Fruit fly (Drosophila melanogaster) whole organism, embryonic: ENCODE measurements around the gene Kdsr.

Experiments used
- BtbVII ChIP-seq: fragments of 200-800 bp; sonication (Bioruptor generic); optimal IDR thresholded peaks from 3 replicates; lab custom pipeline; 2017; ENCODE audit warnings: missing biosample characterization, mild to moderate bottlenecking, missing genetic modification characterization
- CG10321 ChIP-seq: fragments of 200-800 bp; sonication (Bioruptor generic); IDR thresholded peaks from 2 replicates; pipeline ENCODE4 v1.3.6; 2022; ENCODE audit warnings: missing biosample characterization, missing genetic modification characterization
- CG11093 ChIP-seq: fragments of 200-800 bp; sonication (Bioruptor generic); IDR thresholded peaks from 3 replicates; pipeline ENCODE4 v1.3.6; 2022; ENCODE audit warnings: missing biosample characterization, missing genetic modification characterization
- CG11723 ChIP-seq: fragments of 200-800 bp; sonication (Bioruptor generic); optimal IDR thresholded peaks from 2 replicates; lab custom pipeline; 2017; ENCODE audit warnings: missing biosample characterization, mild to moderate bottlenecking, missing genetic modification characterization
- CG12071 ChIP-seq: fragments of 200-800 bp; sonication (Bioruptor generic); optimal IDR thresholded peaks from 3 replicates; lab custom pipeline; 2018; ENCODE audit warnings: missing biosample characterization, mild to moderate bottlenecking, missing genetic modification characterization
- CG12659 ChIP-seq: fragments of 200-800 bp; sonication (Bioruptor generic); optimal IDR thresholded peaks from 3 replicates; lab custom pipeline; 2017; ENCODE audit warnings: mild to moderate bottlenecking, missing biosample characterization, missing genetic modification reagents, missing genetic modification characterization
- CG14710 ChIP-seq: fragments of 200-800 bp; sonication (Bioruptor generic); optimal IDR thresholded peaks from 3 replicates; lab custom pipeline; 2019; ENCODE audit warnings: missing biosample characterization, mild to moderate bottlenecking, missing genetic modification characterization, moderate library complexity
- CG1603 ChIP-seq: fragments of 200-800 bp; sonication (Bioruptor generic); optimal IDR thresholded peaks from 2 replicates; lab custom pipeline; 2019; ENCODE audit warnings: missing biosample characterization, mild to moderate bottlenecking, missing genetic modification characterization, moderate library complexity
- CG17802 ChIP-seq: fragments of 200-800 bp; sonication (Bioruptor generic); optimal IDR thresholded peaks from 2 replicates; lab custom pipeline; 2018; ENCODE audit warnings: missing biosample characterization, mild to moderate bottlenecking, missing genetic modification characterization, moderate library complexity
- CG1832 ChIP-seq: fragments of 200-800 bp; sonication (Bioruptor generic); optimal IDR thresholded peaks from 2 replicates; lab custom pipeline; 2017; ENCODE audit warnings: missing biosample characterization, mild to moderate bottlenecking, missing genetic modification characterization, inconsistent platforms
- CG2116 ChIP-seq: fragments of 200-800 bp; sonication (Bioruptor generic); optimal IDR thresholded peaks from 3 replicates; lab custom pipeline; 2018; ENCODE audit warnings: missing biosample characterization, mild to moderate bottlenecking, missing genetic modification characterization
- CG31365 ChIP-seq: fragments of 200-800 bp; sonication (Bioruptor generic); optimal IDR thresholded peaks from 2 replicates; lab custom pipeline; 2018; ENCODE audit warnings: missing biosample characterization, mild to moderate bottlenecking, missing genetic modification characterization
- CG31441 ChIP-seq: fragments of 200-800 bp; sonication (Bioruptor generic); IDR thresholded peaks from 2 replicates; pipeline ENCODE4 v1.3.6; 2022; ENCODE audit warnings: missing biosample characterization, missing genetic modification characterization
- CG42726 ChIP-seq: fragments of 200-800 bp; sonication (Bioruptor generic); IDR thresholded peaks from 2 replicates; pipeline ENCODE4 v1.3.6; 2022; ENCODE audit warnings: missing biosample characterization, missing genetic modification characterization; ENCODE audit not compliant: partially characterized antibody
- CG4730 ChIP-seq: fragments of 200-800 bp; sonication (Bioruptor generic); IDR thresholded peaks from 2 replicates; pipeline ENCODE4 v1.3.6; 2022; ENCODE audit warnings: missing biosample characterization, missing genetic modification characterization
- CG5180 ChIP-seq: fragments of 200-800 bp; sonication (Bioruptor generic); optimal IDR thresholded peaks from 3 replicates; lab custom pipeline; 2017; ENCODE audit warnings: missing biosample characterization, missing genetic modification characterization, mild to moderate bottlenecking, moderate library complexity, missing genetic modification reagents
- CG6175 ChIP-seq: fragments of 200-800 bp; sonication (Bioruptor generic); IDR thresholded peaks from 3 replicates; pipeline ENCODE4 v1.3.6; 2022; ENCODE audit warnings: missing biosample characterization, missing genetic modification characterization
- CG6689 ChIP-seq: fragments of 200-800 bp; sonication (Bioruptor generic); IDR thresholded peaks from 2 replicates; pipeline ENCODE4 v1.3.6; 2022; ENCODE audit warnings: missing biosample characterization, missing genetic modification characterization
- CG7357 ChIP-seq: fragments of 200-800 bp; sonication (Bioruptor generic); IDR thresholded peaks from 3 replicates; pipeline ENCODE4 v1.3.6; 2022; ENCODE audit warnings: missing biosample characterization, missing genetic modification characterization
- CG8924 ChIP-seq: fragments of 200-800 bp; optimal IDR thresholded peaks from 3 replicates; lab custom pipeline; 2019; ENCODE audit warnings: missing biosample characterization, mild to moderate bottlenecking, missing genetic modification characterization, moderate library complexity
- CHES-1-like ChIP-seq: fragments of 200-800 bp; sonication (Bioruptor generic); optimal IDR thresholded peaks from 2 replicates; lab custom pipeline; 2016; ENCODE audit warnings: missing biosample characterization, missing genetic modification characterization
- Chrac-16 ChIP-seq: fragments of 200-800 bp; sonication (Bioruptor generic); optimal IDR thresholded peaks from 3 replicates; lab custom pipeline; 2016; ENCODE audit warnings: missing biosample characterization, missing genetic modification characterization
- Dfd ChIP-seq, 2 experiments: fragments of >200 bp; optimal IDR thresholded peaks; 2 replicates each; lab custom pipeline; 2017; ENCODE audit warnings: missing biosample characterization in 2 of 2, missing genetic modification characterization in 2 of 2
- Dref ChIP-seq: fragments of 200-800 bp; sonication (Bioruptor generic); IDR thresholded peaks from 2 replicates; pipeline ENCODE4 v1.3.6; 2022; ENCODE audit warnings: missing biosample characterization, missing genetic modification characterization
- HLH3B ChIP-seq: fragments of 200-800 bp; sonication (Bioruptor generic); IDR thresholded peaks from 2 replicates; pipeline ENCODE4 v1.3.6; 2022; ENCODE audit warnings: missing biosample characterization, missing genetic modification characterization
- Hr39 ChIP-seq: fragments of >200 bp; optimal IDR thresholded peaks from 2 replicates; lab custom pipeline; 2017
- Hsf ChIP-seq: fragments of 200-800 bp; sonication (Bioruptor generic); optimal IDR thresholded peaks from 3 replicates; lab custom pipeline; 2016; ENCODE audit warnings: missing biosample characterization, missing genetic modification characterization
- Max ChIP-seq: fragments of 200-800 bp; sonication (Bioruptor generic); optimal IDR thresholded peaks from 2 replicates; lab custom pipeline; 2016; ENCODE audit warnings: missing biosample characterization, mild to moderate bottlenecking, missing genetic modification characterization
- Myb ChIP-seq: fragments of 200-800 bp; sonication (Bioruptor generic); optimal IDR thresholded peaks from 2 replicates; lab custom pipeline; 2016; ENCODE audit warnings: missing biosample characterization, missing genetic modification characterization
- Pdp1 ChIP-seq, 2 experiments: fragments of 200-800 bp; sonication (Bioruptor generic); optimal IDR thresholded peaks; 3 replicates each; lab custom pipeline; 2016; ENCODE audit warnings: missing biosample characterization in 2 of 2, missing genetic modification characterization in 2 of 2, mild to moderate bottlenecking in 1 of 2, moderate library complexity in 1 of 2
- Rfx ChIP-seq: fragments of 200-800 bp; sonication (Bioruptor generic); IDR thresholded peaks from 2 replicates; pipeline ENCODE4 v1.3.6; 2022; ENCODE audit warnings: missing biosample characterization, missing genetic modification characterization
- Sin3A ChIP-seq: fragments of >200 bp; optimal IDR thresholded peaks from 2 replicates; lab custom pipeline; 2018
- Six4 ChIP-seq: fragments of 200-800 bp; sonication (Bioruptor generic); optimal IDR thresholded peaks from 2 replicates; lab custom pipeline; 2016; ENCODE audit warnings: missing biosample characterization, missing genetic modification characterization
- Trl ChIP-seq, 3 experiments: fragments of >200 bp in 2 of 3; fragments of 200-800 bp in 1 of 3; sonication (Bioruptor generic) in 1 of 3; optimal IDR thresholded peaks; 2 replicates in 1 of 3; 3 replicates in 2 of 3; lab custom pipeline; 2016 to 2017; ENCODE audit warnings: missing biosample characterization in 1 of 3, missing genetic modification characterization in 1 of 3
- ab ChIP-seq: fragments of 200-800 bp; sonication (Bioruptor generic); optimal IDR thresholded peaks from 2 replicates; lab custom pipeline; 2016; ENCODE audit warnings: missing biosample characterization, missing genetic modification characterization
- fd3F ChIP-seq: fragments of 200-800 bp; sonication (Bioruptor generic); optimal IDR thresholded peaks from 2 replicates; lab custom pipeline; 2018; ENCODE audit warnings: missing biosample characterization, mild to moderate bottlenecking, missing genetic modification characterization, moderate library complexity
- fd96Cb ChIP-seq: fragments of 200-800 bp; sonication (Bioruptor generic); optimal IDR thresholded peaks from 2 replicates; lab custom pipeline; 2018; ENCODE audit warnings: missing biosample characterization, mild to moderate bottlenecking, missing genetic modification characterization, moderate library complexity
- gce ChIP-seq: fragments of 200-800 bp; sonication (Bioruptor generic); IDR thresholded peaks from 3 replicates; pipeline ENCODE4 v1.3.6; 2022; ENCODE audit warnings: missing biosample characterization, missing genetic modification characterization
- gcm ChIP-seq: fragments of 200-800 bp; sonication (Bioruptor generic); optimal IDR thresholded peaks from 2 replicates; lab custom pipeline; 2019; ENCODE audit warnings: missing biosample characterization, mild to moderate bottlenecking, missing genetic modification characterization, moderate library complexity
- gsb ChIP-seq: fragments of 200-800 bp; sonication (Bioruptor generic); IDR thresholded peaks from 2 replicates; pipeline ENCODE4 v1.3.6; 2022; ENCODE audit warnings: missing biosample characterization, missing genetic modification characterization
- inv ChIP-seq: fragments of 200-800 bp; sonication (Bioruptor generic); IDR thresholded peaks from 2 replicates; pipeline ENCODE4 v1.3.6; 2022; ENCODE audit warnings: missing biosample characterization, missing genetic modification characterization; ENCODE audit not compliant: partially characterized antibody
- kay ChIP-seq: fragments of 200-800 bp; sonication (Bioruptor generic); optimal IDR thresholded peaks from 2 replicates; lab custom pipeline; 2016; ENCODE audit warnings: missing biosample characterization, missing genetic modification characterization
- mam ChIP-seq: fragments of 200-800 bp; sonication (Bioruptor generic); optimal IDR thresholded peaks from 3 replicates; lab custom pipeline; 2016; ENCODE audit warnings: missing biosample characterization, missing genetic modification characterization
- oc ChIP-seq: fragments of 200-800 bp; sonication (Bioruptor generic); optimal IDR thresholded peaks from 2 replicates; lab custom pipeline; 2018; ENCODE audit warnings: missing biosample characterization, mild to moderate bottlenecking, missing genetic modification characterization, moderate library complexity
- psq ChIP-seq: fragments of 200-800 bp; sonication (Bioruptor generic); optimal IDR thresholded peaks from 2 replicates; lab custom pipeline; 2017; ENCODE audit warnings: missing biosample characterization, missing genetic modification characterization
- repo ChIP-seq: fragments of 200-800 bp; sonication (Bioruptor generic); optimal IDR thresholded peaks from 2 replicates; lab custom pipeline; 2016; ENCODE audit warnings: missing biosample characterization, missing genetic modification characterization
- schlank ChIP-seq: fragments of 200-800 bp; sonication (Bioruptor generic); optimal IDR thresholded peaks from 2 replicates; lab custom pipeline; 2018; ENCODE audit warnings: missing biosample characterization, mild to moderate bottlenecking, missing genetic modification characterization
- slp2 ChIP-seq: fragments of 200-800 bp; sonication (Bioruptor generic); optimal IDR thresholded peaks from 2 replicates; lab custom pipeline; 2016; ENCODE audit warnings: missing biosample characterization, missing genetic modification characterization
- tna ChIP-seq: fragments of 200-800 bp; sonication (Bioruptor generic); IDR thresholded peaks from 2 replicates; pipeline ENCODE4 v1.3.6; 2022; ENCODE audit warnings: missing biosample characterization, missing genetic modification characterization; ENCODE audit not compliant: partially characterized antibody
- trem ChIP-seq: fragments of 200-800 bp; optimal IDR thresholded peaks from 3 replicates; lab custom pipeline; 2019; ENCODE audit warnings: missing biosample characterization, mild to moderate bottlenecking, missing genetic modification characterization, moderate library complexity
- unc-4 ChIP-seq: fragments of 200-800 bp; sonication (Bioruptor generic); IDR thresholded peaks from 2 replicates; pipeline ENCODE4 v1.3.6; 2022; ENCODE audit warnings: missing biosample characterization, missing genetic modification characterization; ENCODE audit not compliant: partially characterized antibody

The Kdsr gene

dm6 chr3R:25221203-25221807, 41.0 kb downstream of the Kdsr start, which contains the start of gene Alg9 (continued):
- TF ChIP-seq CG6689 (GFP tag; lab: Robert Waterston, UW) (no peak), trem (tag; lab: Kevin White, UChicago) (peak; percentile 58), gsb (GFP tag; lab: Robert Waterston, UW) (no peak), CG12071 (no peak), CG17802 (tag; lab: Kevin White, UChicago) (peak; percentile 81), Hsf (GFP tag; lab: Kevin White, UChicago) (no peak), CHES-1-like (GFP tag; lab: Kevin White, UChicago) (no peak), unc-4 (GFP tag; lab: Robert Waterston, UW) (peak; percentile 89), fd96Cb (no peak), CG6175 (GFP tag; lab: Robert Waterston, UW) (no peak), CG4730 (GFP tag; lab: Robert Waterston, UW) (no peak), BtbVII (GFP tag; lab: Kevin White, UChicago) (no peak), CG5180 (GFP tag; lab: Kevin White, UChicago) (no peak), Six4 (GFP tag; lab: Kevin White, UChicago) (peak; percentile 13), CG8924 (tag; lab: Kevin White, UChicago) (no peak), CG2116 (GFP tag; lab: Kevin White, UChicago) (peak; percentile 84), CG31441 (GFP tag; lab: Robert Waterston, UW) (no peak), mam (GFP tag; lab: Kevin White, UChicago) (peak; percentile 26), schlank (tag; lab: Kevin White, UChicago) (no peak), Dref (GFP tag; lab: Robert Waterston, UW) (peak; percentile 94), Hr39 (no peak), fd3F (no peak), kay (GFP tag; lab: Kevin White, UChicago) (no peak), inv (GFP tag; lab: Robert Waterston, UW) (peak; percentile 83), HLH3B (GFP tag; lab: Robert Waterston, UW) (no peak), gce (GFP tag; lab: Robert Waterston, UW) (no peak), oc (tag; lab: Kevin White, UChicago) (no peak), CG10321 (GFP tag; lab: Robert Waterston, UW) (no peak), gcm (GFP tag; lab: Kevin White, UChicago) (no peak), Pdp1 (GFP tag; optimal IDR thresholded peaks at IDR 0.05; lab: Kevin White, UChicago) (no peak), Max (GFP tag; lab: Kevin White, UChicago) (peak; percentile 24), CG11093 (GFP tag; lab: Robert Waterston, UW) (no peak), CG11723 (GFP tag; lab: Kevin White, UChicago) (no peak), psq (GFP tag; lab: Kevin White, UChicago) (no peak), Trl (optimal IDR thresholded peaks at IDR 0.05; lab: Kevin White, UChicago) (no peak), Trl (GFP tag; optimal IDR thresholded peaks at IDR 0.05; lab: Kevin White, UChicago) (no peak), slp2 (no peak), CG42726 (peak; percentile 77), CG14710 (tag; lab: Kevin White, UChicago) (peak; percentile 49), tna (peak; percentile 95), CG1832 (no peak), Rfx (GFP tag; lab: Robert Waterston, UW) (peak; percentile 34; the same call in 1 of the 2 replicates), Chrac-16 (GFP tag; lab: Kevin White, UChicago) (no peak), CG7357 (GFP tag; lab: Robert Waterston, UW) (peak; percentile 84), CG12659 (GFP tag; lab: Kevin White, UChicago) (peak; percentile 31), repo (GFP tag; lab: Kevin White, UChicago) (no peak), ab (no peak), CG1603 (peak; percentile 81), CG31365 (no peak), Myb (peak; percentile 98), Dfd (GFP tag; optimal IDR thresholded peaks at IDR 0.05; lab: Kevin White, UChicago) (peak in 1 of 2 experiments; percentile 30), Sin3A (lab: Kevin White, UChicago) (peak; percentile 56)
